Fruit fly (Drosophila melanogaster) S2 (cell line): ENCODE data around the gene RanBP3.

ENCODE experiments used
- CG8478 ChIP-seq: fragments of >200 bp; optimal IDR thresholded peaks from 2 replicates; lab custom pipeline; 2018
- CTCF ChIP-seq, 2 experiments: fragments of >200 bp; optimal IDR thresholded peaks; 2 replicates each; lab custom pipeline; 2018

DNA sequence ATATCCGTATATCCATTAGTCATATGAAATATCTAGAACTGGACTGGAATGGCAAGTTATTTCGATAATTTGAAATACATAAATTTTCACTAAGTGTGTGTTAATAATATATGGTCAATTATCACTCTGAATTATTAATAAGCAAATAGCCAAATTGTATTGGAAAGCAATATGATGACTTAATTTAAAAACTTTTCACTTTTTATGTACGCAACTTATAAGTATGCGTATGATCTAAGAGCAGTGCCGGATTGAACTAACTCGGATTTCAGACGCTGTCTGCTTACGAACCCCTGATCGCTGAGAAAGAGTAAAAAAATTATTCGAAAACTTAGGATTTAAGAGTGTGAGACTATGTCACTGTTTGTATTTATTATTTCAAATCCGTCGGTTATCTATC lies 31.1 kb downstream of the RanBP3 start, which contains the start of gene CG10232:
- TF ChIP-seq CG8478 (lab: Kevin White, UChicago) (no peak), CTCF (optimal IDR thresholded peaks at IDR 0.05; lab: Kevin White, UChicago) (no peak)
